Worm (Caenorhabditis elegans): ENCODE data around the gene K02F6.6.

Gene K02F6.6

DNA sequence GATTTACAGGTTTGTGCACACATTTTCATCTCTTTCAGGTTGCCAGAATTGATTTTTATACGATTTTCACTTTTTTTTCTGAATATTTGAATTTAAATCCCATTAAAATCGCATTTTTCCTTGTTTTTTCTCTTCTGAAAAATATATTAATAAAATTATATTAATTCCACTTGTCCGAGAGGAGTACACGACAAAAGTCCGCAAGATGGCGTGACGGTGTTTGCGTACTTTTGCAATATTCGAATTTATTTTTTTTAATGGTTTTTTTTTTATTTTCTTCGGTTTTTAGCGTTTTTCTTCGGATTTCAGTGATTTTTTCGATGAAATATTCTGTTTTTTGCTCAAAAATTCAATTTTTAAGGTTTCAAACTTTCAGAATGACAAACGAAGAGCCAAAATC lies 34.3 kb downstream of the K02F6.6 start, which contains the start of gene usp-39 (continued):
- TF ChIP-seq sdz-38 (tag; optimal IDR thresholded peaks at IDR 0.05), result no peak
- TF ChIP-seq lir-1 (GFP tag; conservative IDR thresholded peaks at IDR 0.05), result peak; percentile 46; the same call in 1 of the 2 replicates

DNA sequence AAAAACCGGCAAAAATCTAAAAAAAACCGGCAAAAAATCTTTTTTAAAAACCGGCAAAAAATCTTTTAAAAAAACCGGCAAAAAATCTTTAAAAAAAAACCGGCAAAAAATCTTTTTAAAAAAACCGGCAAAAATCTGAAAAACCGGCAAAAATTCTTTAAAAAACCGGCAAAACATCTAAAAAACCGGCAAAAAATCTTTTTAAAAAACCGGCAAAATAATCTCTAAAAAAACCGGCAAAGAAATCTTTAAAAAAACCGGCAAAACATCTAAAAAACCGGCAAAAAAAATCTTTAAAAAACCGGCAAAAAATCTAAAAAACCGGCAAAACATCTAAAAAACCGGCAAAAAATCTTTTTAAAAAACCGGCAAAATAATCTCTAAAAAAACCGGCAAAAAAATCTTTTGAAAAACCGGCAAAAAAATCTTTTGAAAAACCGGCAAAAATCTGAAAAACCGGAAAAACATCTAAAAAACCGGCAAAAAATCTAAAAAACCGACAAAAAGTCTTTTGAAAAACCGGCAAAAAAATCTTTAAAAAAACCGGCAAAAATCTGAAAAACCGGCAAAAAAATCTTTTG lies 39.9 kb downstream of the K02F6.6 start:
- TF ChIP-seq F10E7.11 (tag; optimal IDR thresholded peaks at IDR 0.05), result peak; percentile 6
- TF ChIP-seq hlh-12 (tag; optimal IDR thresholded peaks at IDR 0.05), result peak; percentile 60

DNA sequence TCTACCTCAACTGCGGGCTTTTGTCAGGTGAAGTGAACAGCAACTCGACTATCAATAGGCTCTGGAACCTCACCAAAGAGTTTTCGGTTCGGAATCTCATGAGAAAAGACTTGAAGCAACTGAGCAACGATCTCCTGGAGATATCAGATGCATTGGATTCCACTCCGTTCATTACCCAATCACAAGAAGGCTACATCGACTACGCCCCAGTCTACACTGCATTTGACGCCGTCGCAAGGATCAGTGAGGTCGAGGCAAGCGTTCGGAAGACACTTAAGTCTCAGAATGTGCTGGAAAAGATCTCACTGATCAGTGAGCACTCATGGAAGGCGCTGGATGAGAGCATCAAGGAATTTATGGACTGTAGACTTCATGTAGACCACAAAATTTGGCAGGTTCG lies 47.6 kb downstream of the K02F6.6 start:
- TF ChIP-seq hlh-26 (GFP tag; conservative IDR thresholded peaks at IDR 0.05), result no peak
- no peak for TF ChIP-seq F39B2.1 (GFP tag; IDR thresholded peaks at IDR 0.05)
